Worm (Caenorhabditis elegans): ENCODE results near the gene W02G9.3.

The W02G9.3 gene

DNA sequence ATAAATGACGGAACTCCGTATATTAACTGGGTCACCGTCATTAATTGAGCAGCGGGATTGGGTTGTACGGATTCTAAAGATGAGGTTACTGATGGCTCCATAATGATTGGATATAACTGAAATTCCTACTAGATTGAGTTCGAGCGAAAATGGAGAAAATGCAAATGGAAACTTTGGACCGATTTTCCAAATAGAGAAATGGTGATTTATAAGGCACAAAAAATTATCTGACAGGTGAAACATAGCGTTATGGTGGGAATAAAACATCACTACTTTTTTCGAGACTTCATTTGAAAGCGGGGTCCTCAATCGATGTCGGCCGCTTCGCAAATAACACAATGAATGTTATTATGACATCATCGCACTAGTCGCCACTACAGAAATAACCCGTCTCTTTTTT lies 49.8 kb downstream of the W02G9.3 start, which contains the start of gene srg-60:
srg-60 (minus strand) TSS at position 101 of the 400 bp plus-strand sequence.
- TF ChIP-seq snpc-4 (tag; optimal IDR thresholded peaks at IDR 0.05) (no peak), nhr-12 (tag; optimal IDR thresholded peaks at IDR 0.05) (no peak), Y55F3AM.14 (GFP tag; optimal IDR thresholded peaks at IDR 0.05) (no peak), skn-1 (tag; optimal IDR thresholded peaks at IDR 0.05) (no peak), sma-3 (GFP tag; optimal IDR thresholded peaks at IDR 0.05) (no peak), mdl-1 (tag; optimal IDR thresholded peaks at IDR 0.05) (no peak), sem-4 (tag; optimal IDR thresholded peaks at IDR 0.05) (no peak), ZK546.5 (tag; optimal IDR thresholded peaks at IDR 0.05) (no peak), mab-5 (tag; optimal IDR thresholded peaks at IDR 0.05) (no peak), ztf-1 (GFP tag; conservative IDR thresholded peaks at IDR 0.05) (no peak), gmeb-1 (tag; optimal IDR thresholded peaks at IDR 0.05) (no peak), nhr-237 (tag; optimal IDR thresholded peaks at IDR 0.05) (no peak), nhr-23 (tag; optimal IDR thresholded peaks at IDR 0.05) (no peak), sma-9 (GFP tag; optimal IDR thresholded peaks at IDR 0.05) (no peak), sma-9 (tag; optimal IDR thresholded peaks at IDR 0.05) (no peak), lin-13 (GFP tag; optimal IDR thresholded peaks at IDR 0.05) (no peak)

Data from whole organism, L2 larva.